Fruit fly (Drosophila melanogaster): Measurements from ENCODE around the gene Taf6.

DNA sequence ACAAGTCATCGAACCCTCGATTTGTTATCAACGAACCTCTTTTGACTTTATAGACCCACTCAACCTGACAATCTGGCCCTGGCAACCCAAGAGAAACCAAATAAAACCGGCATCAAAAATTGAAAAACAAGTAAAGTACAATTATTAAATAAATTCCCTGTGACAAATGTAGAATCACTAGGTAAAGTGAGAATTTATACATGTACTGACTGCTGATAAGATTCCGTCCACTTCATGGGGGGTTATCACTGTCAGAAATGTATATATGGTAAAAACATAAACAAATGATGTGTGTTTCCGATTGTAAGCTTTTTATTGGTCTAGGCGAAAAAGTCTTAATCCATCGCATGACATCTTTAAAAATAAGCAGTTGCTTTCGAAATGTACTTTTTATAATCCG is 49.8 kb downstream of the Taf6 start:
- TF ChIP-seq EcR (GFP tag; optimal IDR thresholded peaks at IDR 0.05) (no peak), CG8478 (optimal IDR thresholded peaks at IDR 0.05) (no peak), psq (optimal IDR thresholded peaks at IDR 0.05) (no peak), usp (GFP tag; optimal IDR thresholded peaks at IDR 0.05) (no peak), Dll (optimal IDR thresholded peaks at IDR 0.05) (no peak)
